Worm (Caenorhabditis elegans): ENCODE measurements around the gene F26D2.3.

DNA sequence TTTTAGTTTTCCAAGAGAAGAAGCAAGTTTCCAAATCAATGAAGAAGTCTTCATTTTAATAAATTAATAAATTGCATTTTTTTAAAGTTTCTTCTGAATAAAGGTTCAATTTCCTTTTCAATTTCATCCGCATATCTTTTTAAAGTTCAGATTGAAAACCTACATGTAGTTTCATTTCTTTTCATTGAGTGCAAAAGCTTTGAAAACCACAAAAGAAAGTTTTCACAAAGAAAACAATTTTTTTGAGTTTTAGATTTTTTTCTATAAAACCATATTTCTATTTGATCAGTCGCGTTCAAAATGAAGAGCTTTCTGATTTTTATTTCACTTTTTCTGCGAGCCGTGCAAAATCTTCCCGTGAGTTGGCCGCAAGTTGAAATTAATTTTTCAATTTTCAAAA, 37.9 kb downstream of the F26D2.3 start, which contains the start of gene T08G3.6:
- TF ChIP-seq klf-2 (GFP tag; conservative IDR thresholded peaks at IDR 0.05) (no peak), ztf-23 (GFP tag; IDR thresholded peaks at IDR 0.05) (no peak)

Data from whole organism, midembryonic.